Worm (Caenorhabditis elegans): ENCODE measurements around the gene klf-3.
A peak's percentile ranks its signal among the peaks of the same experiment; 100 is the strongest.

klf-3 gene

ce11 chrII:6616770-6617169 lies at the start of gene klf-3:
klf-3 (plus strand) TSS chrII:6616878.
- no peak for TF ChIP-seq tab-1 (GFP tag; IDR thresholded peaks at IDR 0.05)
- TF ChIP-seq ztf-29 (GFP tag; IDR thresholded peaks at IDR 0.05): no peak
- no peak for TF ChIP-seq klf-2 (GFP tag; conservative IDR thresholded peaks at IDR 0.05)
- no peak for TF ChIP-seq ref-1 (GFP tag; conservative IDR thresholded peaks at IDR 0.05)
- no peak for TF ChIP-seq T22C8.4 (GFP tag; IDR thresholded peaks at IDR 0.05)
- no peak for TF ChIP-seq flt-1 (GFP tag; IDR thresholded peaks at IDR 0.05)
- no peak for TF ChIP-seq med-1 (GFP tag; optimal IDR thresholded peaks at IDR 0.05; ENCODE audit: insufficient read depth)
- TF ChIP-seq cog-1 (tag; optimal IDR thresholded peaks at IDR 0.05): no peak
- TF ChIP-seq ztf-23 (GFP tag; IDR thresholded peaks at IDR 0.05): no peak

ce11 chrII:6568707-6569106 lies 48.0 kb upstream of the klf-3 start, which contains the start of gene sra-27:
sra-27 (plus strand) TSS chrII:6569007.
- TF ChIP-seq med-1 (GFP tag; optimal IDR thresholded peaks at IDR 0.05; ENCODE audit: insufficient read depth) (no peak), tab-1 (GFP tag; IDR thresholded peaks at IDR 0.05) (no peak), T22C8.4 (GFP tag; IDR thresholded peaks at IDR 0.05) (no peak), cog-1 (tag; optimal IDR thresholded peaks at IDR 0.05) (no peak), ref-1 (GFP tag; conservative IDR thresholded peaks at IDR 0.05) (no peak)

ce11 chrII:6573677-6574076 lies 43.0 kb upstream of the klf-3 start, which contains the start of gene sra-28:
sra-28 (minus strand) TSS chrII:6573777.
- TF ChIP-seq ztf-23 (GFP tag; IDR thresholded peaks at IDR 0.05): no peak

- TF ChIP-seq ztf-29 (GFP tag; IDR thresholded peaks at IDR 0.05) (no peak), med-1 (GFP tag; optimal IDR thresholded peaks at IDR 0.05; ENCODE audit: insufficient read depth) (no peak), cog-1 (tag; optimal IDR thresholded peaks at IDR 0.05) (no peak), flt-1 (GFP tag; IDR thresholded peaks at IDR 0.05) (no peak), ref-1 (GFP tag; conservative IDR thresholded peaks at IDR 0.05) (no peak), T22C8.4 (GFP tag; IDR thresholded peaks at IDR 0.05) (no peak), tab-1 (GFP tag; IDR thresholded peaks at IDR 0.05) (no peak), ztf-23 (GFP tag; IDR thresholded peaks at IDR 0.05) (no peak), klf-2 (GFP tag; conservative IDR thresholded peaks at IDR 0.05) (no peak)
Measured at ce11 chrII:6575647-6576046, 41.0 kb upstream of the klf-3 start, which contains the start of gene sra-29. sra-29 (minus strand) TSS chrII:6575747.

ce11 chrII:6578378-6578777 lies 38.3 kb upstream of the klf-3 start, which contains the start of gene sra-31:
sra-31 (minus strand) TSS chrII:6578478.
- TF ChIP-seq T22C8.4 (GFP tag; IDR thresholded peaks at IDR 0.05): no peak
- no peak for TF ChIP-seq tab-1 (GFP tag; IDR thresholded peaks at IDR 0.05)
- no peak for TF ChIP-seq klf-2 (GFP tag; conservative IDR thresholded peaks at IDR 0.05)
- TF ChIP-seq ztf-29 (GFP tag; IDR thresholded peaks at IDR 0.05): no peak
- TF ChIP-seq flt-1 (GFP tag; IDR thresholded peaks at IDR 0.05): no peak
- TF ChIP-seq cog-1 (tag; optimal IDR thresholded peaks at IDR 0.05): no peak
- TF ChIP-seq med-1 (GFP tag; optimal IDR thresholded peaks at IDR 0.05; ENCODE audit: insufficient read depth): no peak
- no peak for TF ChIP-seq ztf-23 (GFP tag; IDR thresholded peaks at IDR 0.05)

- TF ChIP-seq ztf-29 (GFP tag; IDR thresholded peaks at IDR 0.05) (no peak), T22C8.4 (GFP tag; IDR thresholded peaks at IDR 0.05) (no peak), tab-1 (GFP tag; IDR thresholded peaks at IDR 0.05) (no peak), klf-2 (GFP tag; conservative IDR thresholded peaks at IDR 0.05) (no peak), ztf-23 (GFP tag; IDR thresholded peaks at IDR 0.05) (no peak), med-1 (GFP tag; optimal IDR thresholded peaks at IDR 0.05; ENCODE audit: insufficient read depth) (no peak), flt-1 (GFP tag; IDR thresholded peaks at IDR 0.05) (no peak), ref-1 (GFP tag; conservative IDR thresholded peaks at IDR 0.05) (no peak), cog-1 (tag; optimal IDR thresholded peaks at IDR 0.05) (no peak)
Measured at ce11 chrII:6581236-6581635, 35.4 kb upstream of the klf-3 start, which contains the start of gene C56C10.6. C56C10.6 (minus strand) TSS chrII:6581336.

- TF ChIP-seq med-1 (GFP tag; optimal IDR thresholded peaks at IDR 0.05; ENCODE audit: insufficient read depth) (no peak), ztf-23 (GFP tag; IDR thresholded peaks at IDR 0.05) (no peak), ref-1 (GFP tag; conservative IDR thresholded peaks at IDR 0.05) (no peak), cog-1 (tag; optimal IDR thresholded peaks at IDR 0.05) (no peak), klf-2 (GFP tag; conservative IDR thresholded peaks at IDR 0.05) (no peak), T22C8.4 (GFP tag; IDR thresholded peaks at IDR 0.05) (no peak), flt-1 (GFP tag; IDR thresholded peaks at IDR 0.05) (no peak)
Measured at ce11 chrII:6582758-6583157, 33.9 kb upstream of the klf-3 start, which contains the start of gene C56C10.4. C56C10.4 (plus strand) TSS chrII:6583058.

- TF ChIP-seq tab-1 (GFP tag; IDR thresholded peaks at IDR 0.05): no peak
- no peak for TF ChIP-seq ztf-29 (GFP tag; IDR thresholded peaks at IDR 0.05)
- TF ChIP-seq flt-1 (GFP tag; IDR thresholded peaks at IDR 0.05): 0 out of 2 replicates have a peak, but pooled peaks have one; percentile 14
Measured at ce11 chrII:6587264-6587870, 29.3 kb upstream of the klf-3 start, which contains the start of gene C56C10.7. C56C10.7 (minus strand) TSS chrII:6587575.

ce11 chrII:6588605-6589292 lies 27.9 kb upstream of the klf-3 start, which contains the start of gene icd-1:
icd-1 (minus strand) TSS chrII:6588655.
- TF ChIP-seq klf-2 (GFP tag; conservative IDR thresholded peaks at IDR 0.05) (no peak), ztf-29 (GFP tag; IDR thresholded peaks at IDR 0.05) (peak; percentile 73), cog-1 (tag; optimal IDR thresholded peaks at IDR 0.05) (peak; percentile 84), ztf-23 (GFP tag; IDR thresholded peaks at IDR 0.05) (peak; percentile 100), ref-1 (GFP tag; conservative IDR thresholded peaks at IDR 0.05) (no peak), flt-1 (GFP tag; IDR thresholded peaks at IDR 0.05) (0 out of 2 replicates have a peak, but pooled peaks have one; percentile 61), tab-1 (GFP tag; IDR thresholded peaks at IDR 0.05) (no peak), med-1 (GFP tag; optimal IDR thresholded peaks at IDR 0.05; ENCODE audit: insufficient read depth) (peak; percentile 36), T22C8.4 (GFP tag; IDR thresholded peaks at IDR 0.05) (no peak)

All from whole organism, midembryonic.